Fruit fly (Drosophila melanogaster): ENCODE measurements around the gene ush.

DNA sequence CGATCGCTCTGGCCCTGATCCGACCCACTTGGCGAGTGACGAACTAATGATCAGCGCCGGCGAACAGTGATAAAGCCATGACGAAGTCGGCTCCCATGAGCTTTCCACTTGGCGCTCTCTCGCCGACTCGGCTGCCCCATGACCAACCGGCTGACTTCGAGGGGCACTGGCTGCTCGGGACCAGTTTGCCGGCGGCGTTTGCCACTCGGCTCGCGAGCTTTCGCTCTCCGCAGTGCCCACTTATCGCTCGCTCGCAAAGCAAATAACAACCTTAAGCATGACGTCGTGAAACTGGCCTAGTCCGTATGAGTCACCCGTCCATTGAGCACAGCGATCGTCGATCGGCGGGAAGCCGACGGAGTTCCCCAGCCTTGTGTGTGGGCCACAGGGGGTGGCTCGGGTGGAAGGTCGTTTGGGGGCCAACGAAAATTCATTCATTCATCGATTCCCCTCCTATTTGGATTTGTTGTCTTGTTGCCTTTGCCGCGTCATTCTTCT lies 76.5 kb downstream of the ush start, which contains the start of gene Ets21C:
- TF ChIP-seq lz (GFP tag; optimal IDR thresholded peaks at IDR 0.05): no peak
- no peak for TF ChIP-seq CG34406 (GFP tag; optimal IDR thresholded peaks at IDR 0.05)
- peak; percentile 23 for TF ChIP-seq Hr39 (GFP tag; optimal IDR thresholded peaks at IDR 0.05)
- TF ChIP-seq CG6854 (GFP tag; optimal IDR thresholded peaks at IDR 0.05): peak; percentile 92
- no peak for TF ChIP-seq CG6792 (GFP tag; optimal IDR thresholded peaks at IDR 0.05)
- TF ChIP-seq Sox102F (GFP tag; optimal IDR thresholded peaks at IDR 0.05): no peak
- TF ChIP-seq spab (GFP tag; optimal IDR thresholded peaks at IDR 0.05): no peak
- peak; percentile 26 for TF ChIP-seq Lpt (GFP tag; optimal IDR thresholded peaks at IDR 0.05)
- TF ChIP-seq esn (GFP tag; optimal IDR thresholded peaks at IDR 0.05): peak; percentile 8
- TF ChIP-seq net (GFP tag; optimal IDR thresholded peaks at IDR 0.05): peak; percentile 39
- no peak for TF ChIP-seq CG32006 (GFP tag; optimal IDR thresholded peaks at IDR 0.05)
- TF ChIP-seq CG8319 (GFP tag; optimal IDR thresholded peaks at IDR 0.05): no peak
